Fruit fly (Drosophila melanogaster): ENCODE data around the gene Rab35.

Gene Rab35

DNA sequence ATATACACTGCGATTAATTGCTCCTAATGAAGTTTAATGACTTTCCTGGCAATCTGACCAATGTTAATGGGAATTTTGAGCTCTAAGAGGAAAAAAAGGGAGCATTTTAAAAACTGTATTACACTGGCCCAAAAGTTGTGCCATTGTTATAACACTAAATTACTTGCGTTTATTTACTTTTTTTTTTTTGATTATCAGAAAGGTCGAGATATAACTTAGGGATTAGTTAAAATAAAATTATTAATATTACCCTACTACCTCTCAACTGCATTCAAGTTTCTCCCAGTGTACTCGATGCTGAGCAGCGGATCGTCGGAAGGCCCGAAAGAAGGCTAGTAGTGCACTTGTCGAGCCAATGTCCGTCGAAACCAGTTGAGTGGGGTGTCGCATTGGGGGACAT is 29.2 kb downstream of the Rab35 start (continued):
- no peak for TF ChIP-seq fkh (GFP tag; optimal IDR thresholded peaks at IDR 0.05)
- TF ChIP-seq topi (GFP tag; optimal IDR thresholded peaks at IDR 0.05) = no peak
- no peak for TF ChIP-seq CG3032 (tag; optimal IDR thresholded peaks at IDR 0.05)
- TF ChIP-seq dac (GFP tag; optimal IDR thresholded peaks at IDR 0.05) = peak; percentile 51
- no peak for TF ChIP-seq CG6808 (GFP tag; optimal IDR thresholded peaks at IDR 0.05)
- peak; percentile 68 for TF ChIP-seq CG4318 (GFP tag; optimal IDR thresholded peaks at IDR 0.05)
- TF ChIP-seq CG8319 (GFP tag; optimal IDR thresholded peaks at IDR 0.05) = no peak
- TF ChIP-seq fd59A (GFP tag; optimal IDR thresholded peaks at IDR 0.05) = no peak
- TF ChIP-seq CG11294 (GFP tag; IDR thresholded peaks at IDR 0.05) = peak; percentile 32; the same call in 1 of the 2 replicates
- peak; percentile 50 for TF ChIP-seq Gug (GFP tag; IDR thresholded peaks at IDR 0.05)
- TF ChIP-seq CG32006 (GFP tag; optimal IDR thresholded peaks at IDR 0.05) = peak; percentile 84
- peak; percentile 11 for TF ChIP-seq acj6 (GFP tag; optimal IDR thresholded peaks at IDR 0.05)
- no peak for TF ChIP-seq CG6792 (GFP tag; optimal IDR thresholded peaks at IDR 0.05)
- TF ChIP-seq Eip75B (GFP tag; optimal IDR thresholded peaks at IDR 0.05) = no peak
- no peak for TF ChIP-seq CG31627 (GFP tag; optimal IDR thresholded peaks at IDR 0.05)
- no peak for TF ChIP-seq Hr38 (GFP tag; optimal IDR thresholded peaks at IDR 0.05)
- no peak for TF ChIP-seq dsx (GFP tag; optimal IDR thresholded peaks at IDR 0.05; ENCODE audit: poor library complexity, severe bottlenecking)
- peak; percentile 83 for TF ChIP-seq Eip78C (GFP tag)
- TF ChIP-seq Sox14 (GFP tag; optimal IDR thresholded peaks at IDR 0.05) = no peak
- no peak for TF ChIP-seq CG6163 (GFP tag; IDR thresholded peaks at IDR 0.05)
- TF ChIP-seq net (GFP tag; optimal IDR thresholded peaks at IDR 0.05) = peak; percentile 38
- no peak for TF ChIP-seq CG9139 (GFP tag; optimal IDR thresholded peaks at IDR 0.05)
- TF ChIP-seq salr (GFP tag; optimal IDR thresholded peaks at IDR 0.05) = peak in 1 of 2 experiments; percentile 46
- TF ChIP-seq eg (GFP tag; IDR thresholded peaks at IDR 0.05) = peak; percentile 65; the same call in 2 of the 3 replicates
- TF ChIP-seq CG7368 (GFP tag; optimal IDR thresholded peaks at IDR 0.05) = no peak
- TF ChIP-seq CG11762 (GFP tag; optimal IDR thresholded peaks at IDR 0.05; ENCODE audit: insufficient read depth) = no peak
- TF ChIP-seq CG6854 (GFP tag; optimal IDR thresholded peaks at IDR 0.05) = no peak
- no peak for TF ChIP-seq ss (GFP tag; optimal IDR thresholded peaks at IDR 0.05)
- TF ChIP-seq esn (GFP tag; optimal IDR thresholded peaks at IDR 0.05) = no peak
- no peak for TF ChIP-seq CG10669 (GFP tag; optimal IDR thresholded peaks at IDR 0.05)
- no peak for TF ChIP-seq CG1621 (tag; optimal IDR thresholded peaks at IDR 0.05)
- no peak for TF ChIP-seq Ets21C (GFP tag; optimal IDR thresholded peaks at IDR 0.05)

- TF ChIP-seq fkh (GFP tag; optimal IDR thresholded peaks at IDR 0.05) (no peak), cyc (GFP tag; optimal IDR thresholded peaks at IDR 0.05) (no peak), fd59A (GFP tag; optimal IDR thresholded peaks at IDR 0.05) (no peak), salr (GFP tag; optimal IDR thresholded peaks at IDR 0.05) (no peak), Hr39 (GFP tag; optimal IDR thresholded peaks at IDR 0.05) (no peak), svp (GFP tag) (no peak), spab (GFP tag; optimal IDR thresholded peaks at IDR 0.05) (no peak), CG32006 (GFP tag; optimal IDR thresholded peaks at IDR 0.05) (no peak), CG10669 (GFP tag; optimal IDR thresholded peaks at IDR 0.05) (no peak), esn (GFP tag; optimal IDR thresholded peaks at IDR 0.05) (no peak), Smox (GFP tag; optimal IDR thresholded peaks at IDR 0.05) (no peak), topi (GFP tag; optimal IDR thresholded peaks at IDR 0.05) (no peak), CG3919 (GFP tag; optimal IDR thresholded peaks at IDR 0.05) (no peak), CG8319 (GFP tag; optimal IDR thresholded peaks at IDR 0.05) (no peak), CG8119 (GFP tag; IDR thresholded peaks at IDR 0.05) (peak; percentile 47; the same call in 1 of the 3 replicates), CG8632 (GFP tag; optimal IDR thresholded peaks at IDR 0.05) (no peak), pdm3 (GFP tag; optimal IDR thresholded peaks at IDR 0.05) (no peak), CG15336 (GFP tag; IDR thresholded peaks at IDR 0.05) (peak; percentile 12; the same call in 1 of the 2 replicates), Ets96B (tag; optimal IDR thresholded peaks at IDR 0.05) (no peak), eg (GFP tag; IDR thresholded peaks at IDR 0.05) (peak; percentile 46; the same call in 1 of the 3 replicates), Eip75B (GFP tag; optimal IDR thresholded peaks at IDR 0.05) (no peak), dac (GFP tag; optimal IDR thresholded peaks at IDR 0.05) (peak; percentile 10), vri (GFP tag; optimal IDR thresholded peaks at IDR 0.05) (no peak), fd85E (GFP tag; optimal IDR thresholded peaks at IDR 0.05) (no peak), CG16779 (tag; optimal IDR thresholded peaks at IDR 0.05) (no peak), CG4318 (GFP tag; optimal IDR thresholded peaks at IDR 0.05) (no peak), CG10631 (GFP tag; optimal IDR thresholded peaks at IDR 0.05) (no peak), net (GFP tag; optimal IDR thresholded peaks at IDR 0.05) (no peak), Eip78C (GFP tag) (no peak), Eip93F (GFP tag; optimal IDR thresholded peaks at IDR 0.05) (no peak), CG6792 (GFP tag; optimal IDR thresholded peaks at IDR 0.05) (no peak), CG6276 (GFP tag; optimal IDR thresholded peaks at IDR 0.05) (peak; percentile 72), Hr38 (GFP tag; optimal IDR thresholded peaks at IDR 0.05) (no peak)
These were observed 30.1 kb downstream of the Rab35 start for dm6 chrX:20129554-20129953.
